Fruit fly (Drosophila melanogaster) whole organism, wandering third instar larva: ENCODE results near the gene cm.
A peak's percentile ranks its signal among the peaks of the same experiment; 100 is the strongest.

Experiments
- Abd-B ChIP-seq: fragments of >200 bp; optimal IDR thresholded peaks from 2 replicates; lab custom pipeline; 2017; ENCODE audit warnings: missing biosample characterization, missing genetic modification characterization
- CG32264 ChIP-seq: fragments of 200-800 bp; sonication (Bioruptor generic); optimal IDR thresholded peaks from 2 replicates; lab custom pipeline; 2016; ENCODE audit warnings: missing biosample characterization, missing genetic modification characterization
- CG9705 ChIP-seq: fragments of 200-800 bp; sonication (Bioruptor generic); optimal IDR thresholded peaks from 2 replicates; lab custom pipeline; 2018; ENCODE audit warnings: missing biosample characterization, mild to moderate bottlenecking, missing genetic modification characterization
- CrebA ChIP-seq: fragments of 200-800 bp; sonication (Bioruptor generic); optimal IDR thresholded peaks from 2 replicates; lab custom pipeline; 2016; ENCODE audit warnings: missing biosample characterization, mild to moderate bottlenecking, missing genetic modification characterization, borderline replicate concordance
- Dfd ChIP-seq: fragments of >200 bp; optimal IDR thresholded peaks from 2 replicates; lab custom pipeline; 2017; ENCODE audit warnings: missing biosample characterization, missing genetic modification characterization
- Dif ChIP-seq: fragments of 200-275, 200-300 bp; sonication (Bioruptor generic); optimal IDR thresholded peaks from 2 replicates; lab custom pipeline; 2018; ENCODE audit warnings: missing biosample characterization, missing genetic modification characterization; ENCODE audit not compliant: partially characterized antibody
- GATAd ChIP-seq: sonication (Bioruptor generic); optimal IDR thresholded peaks from 2 replicates; lab custom pipeline; 2016; ENCODE audit warnings: missing biosample characterization, missing genetic modification characterization
- HLH106 ChIP-seq: fragments of 200-800 bp; optimal IDR thresholded peaks from 3 replicates; lab custom pipeline; 2019; ENCODE audit warnings: missing biosample characterization, mild to moderate bottlenecking, missing genetic modification characterization, moderate library complexity
- Hnf4 ChIP-seq: fragments of 200-800 bp; sonication (Bioruptor generic); optimal IDR thresholded peaks from 2 replicates; lab custom pipeline; 2016; ENCODE audit warnings: missing biosample characterization, mild to moderate bottlenecking, missing genetic modification characterization
- Hr78 ChIP-seq: fragments of >200 bp; optimal IDR thresholded peaks from 2 replicates; lab custom pipeline; 2017; ENCODE audit warnings: missing biosample characterization, missing genetic modification characterization
- Hr83 ChIP-seq: fragments of 200-300 bp; sonication (Bioruptor generic); optimal IDR thresholded peaks from 2 replicates; lab custom pipeline; 2016; ENCODE audit warnings: missing biosample characterization, mild to moderate bottlenecking, missing genetic modification characterization, moderate library complexity; ENCODE audit not compliant: poor library complexity, severe bottlenecking
- Jra ChIP-seq: sonication (Bioruptor generic); optimal IDR thresholded peaks from 2 replicates; lab custom pipeline; 2016; ENCODE audit warnings: missing biosample characterization, missing genetic modification characterization
- Mio ChIP-seq: sonication (Bioruptor generic); optimal IDR thresholded peaks from 2 replicates; lab custom pipeline; 2016; ENCODE audit warnings: missing biosample characterization, missing genetic modification characterization
- Myc ChIP-seq: fragments of >200 bp; optimal IDR thresholded peaks from 2 replicates; lab custom pipeline; 2017
- N ChIP-seq: fragments of >200 bp; optimal IDR thresholded peaks from 2 replicates; lab custom pipeline; 2018; ENCODE audit warnings: missing biosample characterization, missing external identifiers, missing genetic modification characterization
- OdsH ChIP-seq: fragments of 200-800 bp; sonication (Bioruptor generic); optimal IDR thresholded peaks from 2 replicates; lab custom pipeline; 2016; ENCODE audit warnings: missing biosample characterization, mild to moderate bottlenecking, missing genetic modification characterization
- Rel ChIP-seq, 2 experiments: fragments of 200-800 bp; sonication (Bioruptor generic) in 1 of 2; optimal IDR thresholded peaks; 2 replicates in 1 of 2; 3 replicates in 1 of 2; lab custom pipeline; 2016 to 2019; ENCODE audit warnings: mild to moderate bottlenecking in 2 of 2, missing biosample characterization in 2 of 2, missing genetic modification characterization in 2 of 2, moderate library complexity in 1 of 2
- Sp1 ChIP-seq: fragments of 200-800 bp; sonication (Bioruptor generic); optimal IDR thresholded peaks from 3 replicates; lab custom pipeline; 2019; ENCODE audit warnings: missing biosample characterization, mild to moderate bottlenecking, missing genetic modification characterization, moderate library complexity
- Vsx2 ChIP-seq: fragments of 200-300, 225-300 bp; sonication (Bioruptor generic); optimal IDR thresholded peaks from 2 replicates; lab custom pipeline; 2018; ENCODE audit warnings: missing biosample characterization, missing genetic modification characterization; ENCODE audit not compliant: partially characterized antibody
- br ChIP-seq: fragments of 200-800 bp; sonication (Bioruptor generic); optimal IDR thresholded peaks from 2 replicates; lab custom pipeline; 2016; ENCODE audit warnings: missing biosample characterization, missing genetic modification characterization
- brk ChIP-seq: fragments of 200-800 bp; sonication (Bioruptor generic); optimal IDR thresholded peaks from 2 replicates; lab custom pipeline; 2016; ENCODE audit warnings: missing biosample characterization, mild to moderate bottlenecking, missing genetic modification characterization
- dl ChIP-seq, 2 experiments: fragments of 175-275, 200-275 bp in 1 of 2; fragments of 200-275 bp in 1 of 2; sonication (Bioruptor generic); optimal IDR thresholded peaks; lab custom pipeline; 2018; ENCODE audit warnings: mild to moderate bottlenecking in 2 of 2, missing biosample characterization in 2 of 2, missing genetic modification characterization in 2 of 2, moderate library complexity in 2 of 2; ENCODE audit not compliant: partially characterized antibody in 2 of 2, insufficient read depth in 1 of 2
- dmrt93B ChIP-seq: fragments of 200-800 bp; sonication (Bioruptor generic); optimal IDR thresholded peaks from 2 replicates; lab custom pipeline; 2018; ENCODE audit warnings: missing biosample characterization, mild to moderate bottlenecking, missing genetic modification characterization
- dsf ChIP-seq: sonication (Bioruptor generic); optimal IDR thresholded peaks from 2 replicates; lab custom pipeline; 2016; ENCODE audit warnings: missing biosample characterization, missing genetic modification characterization, borderline replicate concordance
- ey ChIP-seq: fragments of 200-800 bp; sonication (Bioruptor generic); optimal IDR thresholded peaks from 2 replicates; lab custom pipeline; 2016; ENCODE audit warnings: missing biosample characterization, missing genetic modification characterization
- foxo ChIP-seq, 2 experiments: fragments of 200-800 bp; sonication (Bioruptor generic); optimal IDR thresholded peaks; 2 replicates in 1 of 2; 3 replicates in 1 of 2; lab custom pipeline; 2016 to 2017; ENCODE audit warnings: missing biosample characterization in 2 of 2, missing genetic modification characterization in 2 of 2
- fru ChIP-seq: fragments of 200-800 bp; sonication (Bioruptor generic); optimal IDR thresholded peaks from 3 replicates; lab custom pipeline; 2016; ENCODE audit warnings: missing biosample characterization, mild to moderate bottlenecking, missing genetic modification characterization
- h ChIP-seq: fragments of 200-800 bp; sonication (Bioruptor generic); optimal IDR thresholded peaks from 3 replicates; lab custom pipeline; 2016; ENCODE audit warnings: missing biosample characterization, mild to moderate bottlenecking, missing genetic modification characterization
- jim ChIP-seq: fragments of 175-275, 200-325 bp; sonication (Bioruptor generic); optimal IDR thresholded peaks from 2 replicates; lab custom pipeline; 2016; ENCODE audit warnings: missing biosample characterization, mild to moderate bottlenecking, missing genetic modification characterization
- lola ChIP-seq: fragments of >200 bp; optimal IDR thresholded peaks from 2 replicates; lab custom pipeline; 2017; ENCODE audit warnings: missing biosample characterization, missing genetic modification characterization
- pan ChIP-seq: fragments of >200 bp; optimal IDR thresholded peaks from 2 replicates; lab custom pipeline; 2017
- psq ChIP-seq: fragments of 200-800 bp; sonication (Bioruptor generic); optimal IDR thresholded peaks from 3 replicates; lab custom pipeline; 2017; ENCODE audit warnings: missing biosample characterization, mild to moderate bottlenecking, missing genetic modification characterization, moderate library complexity
- rgr ChIP-seq: fragments of 200-800 bp; sonication (Bioruptor generic); optimal IDR thresholded peaks from 3 replicates; lab custom pipeline; 2016; ENCODE audit warnings: missing biosample characterization, mild to moderate bottlenecking, missing genetic modification characterization
- sage ChIP-seq: fragments of 200-800 bp; sonication (Bioruptor generic); optimal IDR thresholded peaks from 2 replicates; lab custom pipeline; 2016; ENCODE audit warnings: missing biosample characterization, mild to moderate bottlenecking, missing genetic modification characterization
- sv ChIP-seq: fragments of 200-800 bp; sonication (Bioruptor generic); optimal IDR thresholded peaks from 3 replicates; lab custom pipeline; 2016; ENCODE audit warnings: missing biosample characterization, missing genetic modification characterization
- tai ChIP-seq: sonication (Bioruptor generic); optimal IDR thresholded peaks from 2 replicates; lab custom pipeline; 2016; ENCODE audit warnings: missing biosample characterization, missing genetic modification characterization
- usp ChIP-seq: fragments of >200 bp; optimal IDR thresholded peaks from 2 replicates; lab custom pipeline; 2017; ENCODE audit warnings: missing biosample characterization, missing genetic modification characterization
- woc ChIP-seq: sonication (Bioruptor generic); optimal IDR thresholded peaks from 2 replicates; lab custom pipeline; 2016; ENCODE audit warnings: missing biosample characterization, mild to moderate bottlenecking, missing genetic modification characterization

The cm gene

dm6 chrX:7013320-7014214 is 2.6 kb upstream of the cm start, which contains the start of the genes CG3032 and CG4593 (continued):
- TF ChIP-seq dl (GFP tag; optimal IDR thresholded peaks at IDR 0.05; lab: Kevin White, UChicago; ENCODE audit: insufficient read depth in 1 of 2, partially characterized antibody in 2 of 2) (no peak), lola (GFP tag; lab: Kevin White, UChicago) (no peak)

- TF ChIP-seq CG32264 (GFP tag; lab: Kevin White, UChicago) (no peak), OdsH (GFP tag; lab: Kevin White, UChicago) (peak; percentile 60), foxo (GFP tag; optimal IDR thresholded peaks at IDR 0.05; lab: Kevin White, UChicago) (peak in 1 of 2 experiments; percentile 80), Dif (GFP tag; lab: Kevin White, UChicago) (peak; percentile 69), woc (peak; percentile 70), jim (GFP tag; lab: Kevin White, UChicago) (no peak), Hr78 (no peak), pan (lab: Kevin White, UChicago) (no peak), lola (GFP tag; lab: Kevin White, UChicago) (no peak), dl (GFP tag; optimal IDR thresholded peaks at IDR 0.05; lab: Kevin White, UChicago; ENCODE audit: insufficient read depth in 1 of 2, partially characterized antibody in 2 of 2) (no peak), psq (peak; percentile 68), dsf (GFP tag; lab: Kevin White, UChicago) (no peak), tai (peak; percentile 42), Dfd (GFP tag; lab: Kevin White, UChicago) (no peak), sv (no peak), dmrt93B (GFP tag; lab: Kevin White, UChicago) (peak; percentile 42), Hr83 (GFP tag; lab: Kevin White, UChicago) (no peak), Mio (GFP tag; lab: Kevin White, UChicago) (no peak), Jra (peak; percentile 29), Hnf4 (GFP tag; lab: Kevin White, UChicago) (peak; percentile 23), sage (no peak), br (GFP tag; lab: Kevin White, UChicago) (peak; percentile 53), Rel (GFP tag; optimal IDR thresholded peaks at IDR 0.05; lab: Kevin White, UChicago) (no peak), Rel (tag; optimal IDR thresholded peaks at IDR 0.05; lab: Kevin White, UChicago) (peak; percentile 12), CG9705 (GFP tag; lab: Kevin White, UChicago) (peak; percentile 41), Sp1 (peak; percentile 63), Abd-B (GFP tag; lab: Kevin White, UChicago) (no peak), N (no peak), rgr (GFP tag; lab: Kevin White, UChicago) (peak; percentile 25), Vsx2 (GFP tag; lab: Kevin White, UChicago) (no peak), fru (GFP tag; lab: Kevin White, UChicago) (peak; percentile 81), GATAd (GFP tag; lab: Kevin White, UChicago) (no peak), h (GFP tag; lab: Kevin White, UChicago) (peak; percentile 74), CrebA (GFP tag; lab: Kevin White, UChicago) (no peak), HLH106 (peak; percentile 74), Myc (lab: Kevin White, UChicago) (no peak), ey (GFP tag; lab: Kevin White, UChicago) (peak; percentile 77), brk (GFP tag; lab: Kevin White, UChicago) (no peak), usp (no peak)
These were observed 2.5 kb downstream of the cm start for dm6 chrX:7008102-7009087.
